Fruit fly (Drosophila melanogaster) whole organism, prepupa: ENCODE data around the gene CG6184.

Experiments used
- Gug ChIP-seq: fragments of 200-800 bp; sonication (Bioruptor generic); IDR thresholded peaks from 2 replicates; pipeline ENCODE4 v1.3.6; 2022; ENCODE audit warnings: missing biosample characterization, missing genetic modification characterization
- Hr39 ChIP-seq: fragments of 200-800 bp; sonication (Bioruptor generic); optimal IDR thresholded peaks from 2 replicates; lab custom pipeline; 2016; ENCODE audit warnings: missing biosample characterization, missing genetic modification characterization
- OdsH ChIP-seq: fragments of 200-800 bp; sonication (Bioruptor generic); optimal IDR thresholded peaks from 3 replicates; lab custom pipeline; 2016; ENCODE audit warnings: missing biosample characterization, missing genetic modification characterization
- cyc ChIP-seq: fragments of 200-800 bp; sonication (Bioruptor generic); optimal IDR thresholded peaks from 3 replicates; lab custom pipeline; 2016; ENCODE audit warnings: missing biosample characterization, missing genetic modification characterization
- lz ChIP-seq: fragments of 200-800 bp; sonication (Bioruptor generic); optimal IDR thresholded peaks from 3 replicates; lab custom pipeline; 2016; ENCODE audit warnings: missing biosample characterization, missing genetic modification characterization
- pdm3 ChIP-seq: fragments of 200-800 bp; sonication (Bioruptor generic); optimal IDR thresholded peaks from 3 replicates; lab custom pipeline; 2016; ENCODE audit warnings: missing biosample characterization, missing genetic modification characterization

DNA sequence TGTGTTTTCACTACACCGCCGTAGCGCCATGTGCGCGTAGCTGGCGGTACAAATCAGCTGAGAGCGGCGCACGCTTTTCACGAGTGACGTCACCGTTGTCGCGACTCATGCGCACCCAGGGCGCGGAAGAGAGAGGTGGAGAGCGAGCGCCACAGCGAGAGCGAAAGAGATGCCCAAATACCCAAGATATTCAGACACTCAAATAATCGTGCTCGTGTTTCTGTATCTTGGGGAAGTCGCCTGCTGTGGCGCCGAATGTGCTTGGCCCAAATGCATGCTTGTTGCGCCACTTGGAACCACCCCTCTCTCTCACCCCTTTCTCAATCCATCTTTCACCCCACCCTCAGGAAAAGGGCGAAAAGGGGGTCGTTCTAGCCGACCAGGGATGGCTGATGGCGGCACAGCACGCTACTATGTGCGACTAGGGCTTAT, 25.0 kb downstream of the CG6184 start, which contains the start of gene CG6231:
- TF ChIP-seq lz (GFP tag; lab: Kevin White, UChicago) (no peak), Gug (GFP tag; lab: Robert Waterston, UW) (no peak), Hr39 (GFP tag; lab: Kevin White, UChicago) (no peak), pdm3 (GFP tag; lab: Kevin White, UChicago) (no peak), cyc (no peak), OdsH (no peak)
